Worm (Caenorhabditis elegans) whole organism, midembryonic: ENCODE data around the gene F44A2.5.
"Not testable (repeated sequence)": the region's sequence is repeated elsewhere in the genome, so short reads cannot be mapped to it uniquely, and the experiment has no call there.

ENCODE experiments used
- cog-1 ChIP-seq: sonication (generic microtip); optimal IDR thresholded peaks from 2 replicates; lab custom pipeline; 2016; ENCODE audit warnings: missing genetic modification characterization, missing compliant biosample characterization
- flt-1 ChIP-seq: fragments of 200-800 bp; sonication (Bioruptor generic); IDR thresholded peaks from 2 replicates; pipeline ENCODE4 v1.3.6; 2022; ENCODE audit warnings: missing genetic modification characterization, missing compliant biosample characterization
- klf-2 ChIP-seq: fragments of 200-800 bp; sonication (Bioruptor generic); conservative IDR thresholded peaks from 2 replicates; pipeline ENCODE4 v1.3.6; 2022; ENCODE audit warnings: missing genetic modification reagents, missing genetic modification characterization, missing compliant biosample characterization
- med-1 ChIP-seq: sonication (generic microtip); optimal IDR thresholded peaks from 2 replicates; lab custom pipeline; 2017; ENCODE audit warnings: missing genetic modification characterization, mild to moderate bottlenecking, missing compliant biosample characterization, antibody characterized with exemption, missing genetic modification reagents; ENCODE audit not compliant: insufficient read depth
- ref-1 ChIP-seq: fragments of 200-800 bp; sonication (Bioruptor generic); conservative IDR thresholded peaks from 2 replicates; pipeline ENCODE4 v1.3.6; 2022; ENCODE audit warnings: missing genetic modification reagents, missing genetic modification characterization, missing compliant biosample characterization
- tab-1 ChIP-seq: fragments of 200-800 bp; sonication (Bioruptor generic); IDR thresholded peaks from 2 replicates; pipeline ENCODE4 v1.3.6; 2022; ENCODE audit warnings: missing genetic modification characterization, missing compliant biosample characterization
- ztf-23 ChIP-seq: fragments of 200-800 bp; sonication (Bioruptor generic); IDR thresholded peaks from 2 replicates; pipeline ENCODE4 v1.3.6; 2022; ENCODE audit warnings: missing genetic modification reagents, missing genetic modification characterization, missing compliant biosample characterization
- ztf-29 ChIP-seq: fragments of 200-800 bp; sonication (Bioruptor generic); IDR thresholded peaks from 2 replicates; pipeline ENCODE4 v1.3.6; 2022; ENCODE audit warnings: missing genetic modification reagents, missing genetic modification characterization, missing compliant biosample characterization

DNA sequence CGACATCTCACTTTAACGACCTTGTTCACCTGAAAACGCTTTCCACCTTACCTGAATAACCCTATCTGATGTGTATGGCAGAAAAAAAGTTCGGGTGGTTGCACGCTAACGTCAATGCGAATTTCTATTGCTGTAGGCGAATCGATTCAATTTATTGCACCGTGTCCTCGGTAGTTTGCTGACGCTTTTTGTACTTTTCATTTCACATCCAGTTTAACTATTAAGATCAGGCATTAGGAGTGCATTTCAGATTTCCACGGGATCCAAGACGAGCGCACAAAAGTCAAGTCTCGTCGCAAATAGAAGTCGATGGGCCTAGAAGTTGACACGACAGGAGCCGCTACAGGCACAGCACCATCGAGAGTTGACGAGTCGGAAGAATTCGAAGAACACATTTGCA is 44.9 kb downstream of the F44A2.5 start:
- TF ChIP-seq flt-1 (GFP tag; lab: Robert Waterston, UW) = peak; percentile 78; the same call in 1 of the 2 replicates
- TF ChIP-seq klf-2 (GFP tag; lab: Robert Waterston, UW) = 0 out of 2 replicates have a peak, but pooled peaks have one; percentile 49
- not testable (repeated sequence) for TF ChIP-seq ref-1 (GFP tag; lab: Robert Waterston, UW); cog-1 (tag; lab: Kevin White, UChicago); med-1 (GFP tag; lab: Kevin White, UChicago); tab-1 (GFP tag; lab: Robert Waterston, UW); ztf-29
- 0 out of 2 replicates have a peak, but pooled peaks have one; percentile 6 for TF ChIP-seq ztf-23
